Worm (Caenorhabditis elegans) whole organism, L1 larva: ENCODE results near the gene sec-6.

Experiments
- aha-1 ChIP-seq: fragments of 150-350 bp; optimal IDR thresholded peaks from 2 replicates; lab custom pipeline; 2014; ENCODE audit warnings: missing biosample characterization, missing genetic modification characterization
- mdl-1 ChIP-seq, 2 experiments: fragments of 150-350 bp; optimal IDR thresholded peaks; 2 replicates each; lab custom pipeline; 2014 to 2017; ENCODE audit warnings: missing biosample characterization in 2 of 2, missing genetic modification characterization in 2 of 2, inconsistent platforms in 1 of 2
- pag-3 ChIP-seq: sonication (generic microtip); optimal IDR thresholded peaks from 2 replicates; lab custom pipeline; 2017; ENCODE audit warnings: missing genetic modification characterization, mild to moderate bottlenecking, missing compliant biosample characterization, antibody characterized with exemption, borderline replicate concordance; ENCODE audit not compliant: insufficient read depth
- rnt-1 ChIP-seq: sonication (generic microtip); optimal IDR thresholded peaks from 2 replicates; lab custom pipeline; 2016; ENCODE audit warnings: mild to moderate bottlenecking, missing genetic modification characterization, moderate library complexity, missing compliant biosample characterization
- snpc-4 ChIP-seq: fragments of 150-350 bp; optimal IDR thresholded peaks from 2 replicates; lab custom pipeline; 2014; ENCODE audit warnings: missing biosample characterization, missing genetic modification characterization
- snu-23 ChIP-seq: sonication (generic microtip); optimal IDR thresholded peaks from 2 replicates; lab custom pipeline; 2016; ENCODE audit warnings: missing genetic modification characterization, missing compliant biosample characterization
- xbp-1 ChIP-seq: sonication (generic microtip); optimal IDR thresholded peaks from 2 replicates; lab custom pipeline; 2016; ENCODE audit warnings: missing genetic modification characterization, missing compliant biosample characterization
- ztf-11 ChIP-seq, 2 experiments: sonication (generic microtip); optimal IDR thresholded peaks; 2 replicates each; lab custom pipeline; 2016 to 2017; ENCODE audit warnings: missing genetic modification characterization in 2 of 2, missing biosample characterization in 1 of 2, missing compliant biosample characterization in 1 of 2
- ztf-4 ChIP-seq: fragments of 150-350 bp; optimal IDR thresholded peaks from 2 replicates; lab custom pipeline; 2014; ENCODE audit warnings: missing biosample characterization, missing genetic modification characterization

DNA sequence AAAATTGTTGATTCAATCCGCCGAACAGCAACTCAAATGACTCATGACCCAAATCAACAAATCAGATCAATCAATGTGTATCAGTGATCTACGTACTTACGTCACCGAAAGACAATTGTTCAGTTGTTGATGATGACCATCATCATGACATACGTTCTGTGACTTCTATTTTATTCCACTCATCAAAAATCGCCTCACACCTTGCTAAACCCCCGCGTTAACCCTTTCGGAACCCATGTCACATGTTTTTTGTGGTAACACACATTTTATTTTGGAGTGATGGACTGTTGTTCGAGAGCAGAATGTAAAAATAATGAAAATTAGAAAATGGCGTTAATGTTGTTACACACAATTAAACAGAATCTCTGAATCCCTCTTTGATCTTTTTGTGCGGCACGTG, 16.9 kb upstream of the sec-6 start:
- TF ChIP-seq ztf-4 (no peak), xbp-1 (tag; lab: Kevin White, UChicago) (no peak), snpc-4 (tag; lab: Kevin White, UChicago) (no peak), rnt-1 (tag; lab: Kevin White, UChicago) (peak; percentile 5), aha-1 (tag; lab: Kevin White, UChicago) (no peak), pag-3 (tag; lab: Kevin White, UChicago) (no peak), mdl-1 (tag; optimal IDR thresholded peaks at IDR 0.05; lab: Kevin White, UChicago) (no peak), ztf-11 (tag; optimal IDR thresholded peaks at IDR 0.05; lab: Kevin White, UChicago) (no peak), snu-23 (GFP tag; lab: Kevin White, UChicago) (no peak)
